Fruit fly (Drosophila melanogaster) whole organism, embryonic: ENCODE data around the gene CG15498.

ENCODE experiments used
- Abd-B ChIP-seq: fragments of 200-800 bp; sonication (Bioruptor generic); optimal IDR thresholded peaks from 2 replicates; lab custom pipeline; 2018; ENCODE audit warnings: missing biosample characterization, mild to moderate bottlenecking, missing genetic modification characterization, moderate library complexity
- Aef1 ChIP-seq: fragments of 200-800 bp; sonication (Bioruptor generic); IDR thresholded peaks from 3 replicates; pipeline ENCODE4 v1.3.6; 2022; ENCODE audit warnings: missing biosample characterization, missing genetic modification characterization
- Awh ChIP-seq: fragments of 200-800 bp; sonication (Bioruptor generic); IDR thresholded peaks from 2 replicates; pipeline ENCODE4, ENCODE4 v1.3.6; 2022; ENCODE audit warnings: missing biosample characterization, missing genetic modification characterization
- B-H1 ChIP-seq: fragments of 200-800 bp; sonication (Bioruptor generic); IDR thresholded peaks from 3 replicates; pipeline ENCODE4 v1.3.6; 2022; ENCODE audit warnings: missing biosample characterization, missing genetic modification characterization
- C15 ChIP-seq: fragments of 200-800 bp; sonication (Bioruptor generic); IDR thresholded peaks from 3 replicates; pipeline ENCODE4 v1.3.6; 2022; ENCODE audit warnings: missing biosample characterization, missing genetic modification characterization
- CG10431 ChIP-seq: fragments of 200-800 bp; sonication (Bioruptor generic); optimal IDR thresholded peaks from 3 replicates; lab custom pipeline; 2018; ENCODE audit warnings: missing biosample characterization, mild to moderate bottlenecking, missing genetic modification characterization
- CG12299 ChIP-seq: fragments of 200-800 bp; sonication (Bioruptor generic); optimal IDR thresholded peaks from 2 replicates; lab custom pipeline; 2018; ENCODE audit warnings: missing biosample characterization, mild to moderate bottlenecking, missing genetic modification characterization
- CG13424 ChIP-seq: fragments of 200-800 bp; sonication (Bioruptor generic); optimal IDR thresholded peaks from 2 replicates; lab custom pipeline; 2019; ENCODE audit warnings: missing biosample characterization, mild to moderate bottlenecking, missing genetic modification characterization, moderate library complexity
- CG14050 ChIP-seq: fragments of 200-800 bp; sonication (Bioruptor generic); IDR thresholded peaks from 3 replicates; pipeline ENCODE4 v1.3.6; 2022; ENCODE audit warnings: missing biosample characterization, missing genetic modification characterization
- CG14667 ChIP-seq: fragments of 200-800 bp; sonication (Bioruptor generic); IDR thresholded peaks from 2 replicates; pipeline ENCODE4 v1.3.6; 2022; ENCODE audit warnings: missing biosample characterization, missing genetic modification characterization
- CG15011 ChIP-seq: fragments of 200-800 bp; sonication (Bioruptor generic); optimal IDR thresholded peaks from 3 replicates; lab custom pipeline; 2018; ENCODE audit warnings: missing biosample characterization, mild to moderate bottlenecking, missing genetic modification characterization
- CG16779 ChIP-seq: fragments of 200-800 bp; sonication (Bioruptor generic); IDR thresholded peaks from 2 replicates; pipeline ENCODE4 v1.3.6; 2022; ENCODE audit warnings: missing biosample characterization, missing genetic modification characterization
- CG16815 ChIP-seq: fragments of 200-800 bp; sonication (Bioruptor generic); optimal IDR thresholded peaks from 3 replicates; lab custom pipeline; 2017; ENCODE audit warnings: missing biosample characterization, mild to moderate bottlenecking, missing genetic modification characterization
- CG17829 ChIP-seq: fragments of 200-800 bp; optimal IDR thresholded peaks from 2 replicates; lab custom pipeline; 2019; ENCODE audit warnings: missing biosample characterization, mild to moderate bottlenecking, missing genetic modification characterization, moderate library complexity
- CG30020 ChIP-seq: fragments of 200-800 bp; optimal IDR thresholded peaks from 2 replicates; lab custom pipeline; 2019; ENCODE audit warnings: missing biosample characterization, mild to moderate bottlenecking, missing genetic modification characterization, moderate library complexity
- CG31365 ChIP-seq: fragments of 200-800 bp; sonication (Bioruptor generic); optimal IDR thresholded peaks from 2 replicates; lab custom pipeline; 2018; ENCODE audit warnings: missing biosample characterization, mild to moderate bottlenecking, missing genetic modification characterization
- CG31441 ChIP-seq: fragments of 200-800 bp; sonication (Bioruptor generic); IDR thresholded peaks from 2 replicates; pipeline ENCODE4 v1.3.6; 2022; ENCODE audit warnings: missing biosample characterization, missing genetic modification characterization
- CG33213 ChIP-seq: fragments of 200-800 bp; sonication (Bioruptor generic); optimal IDR thresholded peaks from 3 replicates; lab custom pipeline; 2016; ENCODE audit warnings: missing biosample characterization, missing genetic modification characterization
- CG4617 ChIP-seq: fragments of 200-800 bp; sonication (Bioruptor generic); optimal IDR thresholded peaks from 3 replicates; lab custom pipeline; 2016; ENCODE audit warnings: missing biosample characterization, missing genetic modification characterization, borderline replicate concordance
- CG7372 ChIP-seq: fragments of 200-800 bp; sonication (Bioruptor generic); IDR thresholded peaks from 2 replicates; pipeline ENCODE4 v1.3.6; 2022; ENCODE audit warnings: missing biosample characterization, missing genetic modification characterization
- CG7839 ChIP-seq: fragments of 200-800 bp; sonication (Bioruptor generic); optimal IDR thresholded peaks from 3 replicates; lab custom pipeline; 2018; ENCODE audit warnings: missing biosample characterization, mild to moderate bottlenecking, missing genetic modification characterization, moderate library complexity
- CG7987 ChIP-seq: fragments of 200-800 bp; sonication (Bioruptor generic); optimal IDR thresholded peaks from 2 replicates; lab custom pipeline; 2018; ENCODE audit warnings: missing biosample characterization, mild to moderate bottlenecking, missing genetic modification characterization, moderate library complexity
- CG8290 ChIP-seq, 3 experiments: fragments of 200-800 bp; sonication (Bioruptor generic); optimal IDR thresholded peaks; 2 replicates each; lab custom pipeline; 2016 to 2019; ENCODE audit warnings: missing biosample characterization in 3 of 3, missing genetic modification characterization in 3 of 3, mild to moderate bottlenecking in 2 of 3, moderate library complexity in 1 of 3
- CG8765 ChIP-seq: fragments of 200-800 bp; sonication (Bioruptor generic); IDR thresholded peaks from 2 replicates; pipeline ENCODE4 v1.3.6; 2022; ENCODE audit warnings: missing biosample characterization, missing genetic modification characterization
- Dfd ChIP-seq, 2 experiments: fragments of >200 bp; optimal IDR thresholded peaks; 2 replicates each; lab custom pipeline; 2017; ENCODE audit warnings: missing biosample characterization in 2 of 2, missing genetic modification characterization in 2 of 2
- Drgx ChIP-seq: fragments of 200-800 bp; sonication (Bioruptor generic); IDR thresholded peaks from 2 replicates; pipeline ENCODE4 v1.3.6; 2022; ENCODE audit warnings: missing biosample characterization, missing genetic modification characterization
- Eip74EF ChIP-seq, 2 experiments: fragments of 200-800 bp in 1 of 2; fragments of >200 bp in 1 of 2; sonication (Bioruptor generic) in 1 of 2; optimal IDR thresholded peaks; 2 replicates each; lab custom pipeline; 2017 to 2019; ENCODE audit warnings: missing biosample characterization in 2 of 2, missing genetic modification characterization in 2 of 2, mild to moderate bottlenecking in 1 of 2, moderate library complexity in 1 of 2
- Hr39 ChIP-seq: fragments of >200 bp; optimal IDR thresholded peaks from 2 replicates; lab custom pipeline; 2017
- Hr78 ChIP-seq, 2 experiments: fragments of 200-800 bp in 1 of 2; fragments of >200 bp in 1 of 2; sonication (Bioruptor generic) in 1 of 2; optimal IDR thresholded peaks; 2 replicates each; lab custom pipeline; 2017 to 2019; ENCODE audit warnings: missing biosample characterization in 2 of 2, missing genetic modification characterization in 2 of 2, mild to moderate bottlenecking in 1 of 2, moderate library complexity in 1 of 2
- Kr ChIP-seq: fragments of 200-800 bp; sonication (Bioruptor generic); optimal IDR thresholded peaks from 2 replicates; lab custom pipeline; 2017; ENCODE audit warnings: missing biosample characterization, mild to moderate bottlenecking, missing genetic modification characterization
- Lhr ChIP-seq: fragments of 200-800 bp; sonication (Bioruptor generic); optimal IDR thresholded peaks from 3 replicates; lab custom pipeline; 2017; ENCODE audit warnings: mild to moderate bottlenecking, missing biosample characterization, missing genetic modification reagents, missing genetic modification characterization
- Neu2 ChIP-seq: fragments of 200-800 bp; sonication (Bioruptor generic); optimal IDR thresholded peaks from 3 replicates; lab custom pipeline; 2016; ENCODE audit warnings: missing biosample characterization, missing genetic modification characterization, borderline replicate concordance
- TFAM ChIP-seq: fragments of 200-800 bp; sonication (Bioruptor generic); optimal IDR thresholded peaks from 2 replicates; lab custom pipeline; 2017; ENCODE audit warnings: missing biosample characterization, missing genetic modification characterization, inconsistent platforms
- YL-1 ChIP-seq: fragments of 200-800 bp; sonication (Bioruptor generic); optimal IDR thresholded peaks from 3 replicates; lab custom pipeline; 2017; ENCODE audit warnings: missing biosample characterization, mild to moderate bottlenecking, missing genetic modification characterization
- bsh ChIP-seq, 2 experiments: fragments of 200-800 bp; sonication (Bioruptor generic); optimal IDR thresholded peaks; 2 replicates each; lab custom pipeline; 2017 to 2018; ENCODE audit warnings: mild to moderate bottlenecking in 2 of 2, missing biosample characterization in 2 of 2, missing genetic modification characterization in 2 of 2, moderate library complexity in 1 of 2
- cato ChIP-seq: fragments of 200-800 bp; sonication (Bioruptor generic); optimal IDR thresholded peaks from 2 replicates; lab custom pipeline; 2016; ENCODE audit warnings: missing biosample characterization, missing genetic modification characterization, borderline replicate concordance
- dm ChIP-seq: fragments of 200-800 bp; sonication (Bioruptor generic); optimal IDR thresholded peaks from 3 replicates; lab custom pipeline; 2016; ENCODE audit warnings: missing biosample characterization, missing genetic modification characterization
- fd96Cb ChIP-seq: fragments of 200-800 bp; sonication (Bioruptor generic); optimal IDR thresholded peaks from 2 replicates; lab custom pipeline; 2018; ENCODE audit warnings: missing biosample characterization, mild to moderate bottlenecking, missing genetic modification characterization, moderate library complexity
- fru ChIP-seq: fragments of >200 bp; optimal IDR thresholded peaks from 2 replicates; lab custom pipeline; 2017
- kay ChIP-seq: fragments of 200-800 bp; sonication (Bioruptor generic); optimal IDR thresholded peaks from 2 replicates; lab custom pipeline; 2016; ENCODE audit warnings: missing biosample characterization, missing genetic modification characterization
- klu ChIP-seq: fragments of 200-800 bp; sonication (Bioruptor generic); IDR thresholded peaks from 2 replicates; pipeline ENCODE4 v1.3.6; 2022; ENCODE audit warnings: missing biosample characterization, missing genetic modification characterization
- nom ChIP-seq: fragments of 200-800 bp; sonication (Bioruptor generic); optimal IDR thresholded peaks from 2 replicates; lab custom pipeline; 2017; ENCODE audit warnings: missing biosample characterization, missing genetic modification characterization, mild to moderate bottlenecking, moderate library complexity, missing genetic modification reagents
- pho ChIP-seq: fragments of 200-800 bp; sonication (Bioruptor generic); optimal IDR thresholded peaks from 2 replicates; lab custom pipeline; 2016; ENCODE audit warnings: missing biosample characterization, missing genetic modification characterization
- psq ChIP-seq: fragments of 200-800 bp; sonication (Bioruptor generic); optimal IDR thresholded peaks from 2 replicates; lab custom pipeline; 2017; ENCODE audit warnings: missing biosample characterization, missing genetic modification characterization
- run ChIP-seq: fragments of 200-800 bp; sonication (Bioruptor generic); optimal IDR thresholded peaks from 3 replicates; lab custom pipeline; 2018; ENCODE audit warnings: missing biosample characterization, mild to moderate bottlenecking, missing genetic modification characterization
- sens-2 ChIP-seq: fragments of 200-800 bp; sonication (Bioruptor generic); IDR thresholded peaks from 2 replicates; pipeline ENCODE4 v1.3.6; 2022; ENCODE audit warnings: missing biosample characterization, missing genetic modification characterization
- shn ChIP-seq: fragments of 200-800 bp; sonication (Bioruptor generic); optimal IDR thresholded peaks from 3 replicates; lab custom pipeline; 2016; ENCODE audit warnings: missing biosample characterization, missing genetic modification characterization
- sisA ChIP-seq: fragments of 200-800 bp; sonication (Bioruptor generic); IDR thresholded peaks from 2 replicates; pipeline ENCODE4 v1.3.6; 2022; ENCODE audit warnings: missing biosample characterization, missing genetic modification characterization
- sna ChIP-seq: fragments of 200-800 bp; sonication (Bioruptor generic); IDR thresholded peaks from 2 replicates; pipeline ENCODE4 v1.3.6; 2022; ENCODE audit warnings: missing biosample characterization, missing genetic modification characterization; ENCODE audit not compliant: partially characterized antibody
- ssp ChIP-seq: fragments of 200-800 bp; sonication (Bioruptor generic); IDR thresholded peaks from 2 replicates; pipeline ENCODE4 v1.3.6; 2022; ENCODE audit warnings: missing biosample characterization, missing genetic modification characterization
- stwl ChIP-seq: fragments of 200-800 bp; sonication (Bioruptor generic); optimal IDR thresholded peaks from 3 replicates; lab custom pipeline; 2018; ENCODE audit warnings: missing biosample characterization, mild to moderate bottlenecking, missing genetic modification characterization, moderate library complexity
- zfh1 ChIP-seq: fragments of 200-800 bp; sonication (Bioruptor generic); IDR thresholded peaks from 3 replicates; pipeline ENCODE4 v1.3.6; 2022; ENCODE audit warnings: missing biosample characterization, missing genetic modification characterization

CG15498 gene

DNA sequence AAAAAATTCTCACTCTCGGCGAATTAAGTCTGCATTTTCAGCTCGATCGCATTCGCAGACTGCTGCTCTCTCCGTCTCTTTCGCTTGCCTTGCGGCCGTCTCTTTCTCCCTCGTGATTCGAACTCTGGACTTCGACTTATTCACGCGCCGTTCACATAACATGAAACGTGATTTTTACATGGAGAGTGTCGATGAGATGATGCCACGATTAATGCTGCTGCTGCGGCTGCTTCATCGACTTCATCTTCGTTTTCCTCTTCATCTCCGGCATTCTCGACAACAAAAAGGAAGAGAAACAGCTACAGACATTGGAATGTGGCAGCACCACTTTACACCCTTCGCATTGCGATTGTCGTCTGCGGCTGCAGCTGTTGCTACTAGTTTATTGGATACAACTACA lies 30.7 kb upstream of the CG15498 start (continued):
- no peak for TF ChIP-seq zfh1 (GFP tag; lab: Robert Waterston, UW)
- peak in 1 of 2 experiments; percentile 43 for TF ChIP-seq bsh (GFP tag; optimal IDR thresholded peaks at IDR 0.05; lab: Kevin White, UChicago)
- TF ChIP-seq CG13424 (tag; lab: Kevin White, UChicago), result no peak
- no peak for TF ChIP-seq CG31365 (tag; lab: Kevin White, UChicago)
- no peak for TF ChIP-seq ssp (GFP tag; lab: Robert Waterston, UW)
- TF ChIP-seq Drgx, result peak; percentile 9; the same call in 1 of the 2 replicates
- TF ChIP-seq stwl (tag; lab: Kevin White, UChicago), result no peak
- TF ChIP-seq dm, result no peak
- TF ChIP-seq CG14050 (GFP tag; lab: Robert Waterston, UW), result no peak
- no peak for TF ChIP-seq pho (GFP tag; lab: Kevin White, UChicago)
- no peak for TF ChIP-seq run (tag; lab: Kevin White, UChicago)
- TF ChIP-seq Hr78 (GFP tag; optimal IDR thresholded peaks at IDR 0.05; lab: Kevin White, UChicago), result no peak
- TF ChIP-seq CG14667, result no peak
- TF ChIP-seq CG8290 (GFP tag; optimal IDR thresholded peaks at IDR 0.05; lab: Kevin White, UChicago), result no peak
- TF ChIP-seq CG8290 (tag; optimal IDR thresholded peaks at IDR 0.05; lab: Kevin White, UChicago), result peak in 1 of 2 experiments; percentile 48
- TF ChIP-seq Aef1 (GFP tag; lab: Robert Waterston, UW), result no peak
- no peak for TF ChIP-seq sens-2 (GFP tag; lab: Robert Waterston, UW)
- no peak for TF ChIP-seq CG15011 (GFP tag; lab: Kevin White, UChicago)
- no peak for TF ChIP-seq CG16779 (GFP tag; lab: Robert Waterston, UW)
- no peak for TF ChIP-seq B-H1 (GFP tag; lab: Robert Waterston, UW)
- no peak for TF ChIP-seq kay (GFP tag; lab: Kevin White, UChicago)
- TF ChIP-seq CG31441 (GFP tag; lab: Robert Waterston, UW), result no peak
- no peak for TF ChIP-seq Neu2 (GFP tag; lab: Kevin White, UChicago)
- TF ChIP-seq Eip74EF (GFP tag; optimal IDR thresholded peaks at IDR 0.05; lab: Kevin White, UChicago), result no peak
- TF ChIP-seq klu (GFP tag; lab: Robert Waterston, UW), result no peak
- TF ChIP-seq psq, result peak; percentile 3
- TF ChIP-seq C15 (GFP tag; lab: Robert Waterston, UW), result no peak
- no peak for TF ChIP-seq sna (GFP tag; lab: Robert Waterston, UW)
- TF ChIP-seq Awh (GFP tag; lab: Robert Waterston, UW), result no peak
- no peak for TF ChIP-seq Abd-B
- TF ChIP-seq fd96Cb, result no peak
- no peak for TF ChIP-seq CG33213 (GFP tag; lab: Kevin White, UChicago)
- TF ChIP-seq nom (GFP tag; lab: Kevin White, UChicago), result peak; percentile 96
- no peak for TF ChIP-seq Hr39 (lab: Kevin White, UChicago)
- TF ChIP-seq CG17829, result no peak
- no peak for TF ChIP-seq Kr
- no peak for TF ChIP-seq CG7987 (GFP tag; lab: Kevin White, UChicago)
- no peak for TF ChIP-seq CG30020 (tag; lab: Kevin White, UChicago)
- no peak for TF ChIP-seq CG4617 (GFP tag; lab: Kevin White, UChicago)
- no peak for TF ChIP-seq TFAM (GFP tag; lab: Kevin White, UChicago)
- no peak for TF ChIP-seq fru
- TF ChIP-seq CG16815 (GFP tag; lab: Kevin White, UChicago), result no peak
- no peak for TF ChIP-seq Lhr (GFP tag; lab: Kevin White, UChicago)
- no peak for TF ChIP-seq cato (GFP tag; lab: Kevin White, UChicago)
- TF ChIP-seq CG7372 (GFP tag; lab: Robert Waterston, UW), result no peak
- TF ChIP-seq CG8765, result no peak
- no peak for TF ChIP-seq CG12299 (tag; lab: Kevin White, UChicago)
- peak; percentile 51 for TF ChIP-seq CG10431 (GFP tag; lab: Kevin White, UChicago)
- no peak for TF ChIP-seq YL-1 (GFP tag; lab: Kevin White, UChicago)
- TF ChIP-seq CG7839 (tag; lab: Kevin White, UChicago), result no peak
- TF ChIP-seq Dfd (GFP tag; optimal IDR thresholded peaks at IDR 0.05; lab: Kevin White, UChicago), result no peak
- TF ChIP-seq shn (GFP tag; lab: Kevin White, UChicago), result no peak
- TF ChIP-seq sisA (GFP tag; lab: Robert Waterston, UW), result no peak
